Fruit fly (Drosophila melanogaster): Measurements from ENCODE around the gene CG43931.
A peak's percentile ranks its signal among the peaks of the same experiment; 100 is the strongest.

The CG43931 gene

dm6 chr3L:20920495-20920894, 23.1 kb downstream of the CG43931 start:
- TF ChIP-seq EcR (GFP tag; optimal IDR thresholded peaks at IDR 0.05) (no peak), CG8159 (tag; optimal IDR thresholded peaks at IDR 0.05) (no peak), CG32121 (GFP tag; IDR thresholded peaks at IDR 0.05) (no peak), CG17806 (tag; optimal IDR thresholded peaks at IDR 0.05) (no peak)

- no peak for TF ChIP-seq CG8301 (tag; optimal IDR thresholded peaks at IDR 0.05)
- no peak for TF ChIP-seq CG12605 (GFP tag; IDR thresholded peaks at IDR 0.05)
- no peak for TF ChIP-seq CG13204 (GFP tag; optimal IDR thresholded peaks at IDR 0.05)
- TF ChIP-seq Pif1A (GFP tag; optimal IDR thresholded peaks at IDR 0.05): no peak
- no peak for TF ChIP-seq CG10348 (GFP tag; IDR thresholded peaks at IDR 0.05)
- no peak for TF ChIP-seq D1 (tag; optimal IDR thresholded peaks at IDR 0.05)
- TF ChIP-seq CG17806 (tag; optimal IDR thresholded peaks at IDR 0.05): no peak
- TF ChIP-seq EcR (GFP tag; optimal IDR thresholded peaks at IDR 0.05): no peak
- no peak for TF ChIP-seq gl (tag; optimal IDR thresholded peaks at IDR 0.05)
- no peak for TF ChIP-seq CG8159 (tag; optimal IDR thresholded peaks at IDR 0.05)
- TF ChIP-seq Ets98B (GFP tag; IDR thresholded peaks at IDR 0.05): no peak
- no peak for TF ChIP-seq CG15710 (tag; optimal IDR thresholded peaks at IDR 0.05)
- no peak for TF ChIP-seq CG4496 (GFP tag; IDR thresholded peaks at IDR 0.05)
- TF ChIP-seq CG34367 (tag; optimal IDR thresholded peaks at IDR 0.05): no peak
- no peak for TF ChIP-seq fd96Ca (GFP tag; IDR thresholded peaks at IDR 0.05)
- TF ChIP-seq Pif1B (GFP tag; optimal IDR thresholded peaks at IDR 0.05): no peak
- TF ChIP-seq CG14655 (GFP tag; optimal IDR thresholded peaks at IDR 0.05): no peak
- no peak for TF ChIP-seq rn (GFP tag; IDR thresholded peaks at IDR 0.05)
- TF ChIP-seq Snoo (tag; optimal IDR thresholded peaks at IDR 0.05): no peak
Measured at dm6 chr3L:20921859-20922258, 24.5 kb downstream of the CG43931 start.

dm6 chr3L:20922279-20922830, 25.0 kb downstream of the CG43931 start:
- TF ChIP-seq EcR (GFP tag; optimal IDR thresholded peaks at IDR 0.05) (peak; percentile 78), CG12605 (GFP tag; IDR thresholded peaks at IDR 0.05) (no peak), CG13204 (GFP tag; optimal IDR thresholded peaks at IDR 0.05) (peak; percentile 2)

- TF ChIP-seq CG34367 (tag; optimal IDR thresholded peaks at IDR 0.05) (peak; percentile 86), CG8301 (tag; optimal IDR thresholded peaks at IDR 0.05) (peak; percentile 90), gl (tag; optimal IDR thresholded peaks at IDR 0.05) (peak; percentile 75), CG10348 (GFP tag; IDR thresholded peaks at IDR 0.05) (no peak), CG13204 (GFP tag; optimal IDR thresholded peaks at IDR 0.05) (peak; percentile 70), CG12605 (GFP tag; IDR thresholded peaks at IDR 0.05) (peak; percentile 60), Pif1A (GFP tag; optimal IDR thresholded peaks at IDR 0.05) (peak; percentile 83), Snoo (tag; optimal IDR thresholded peaks at IDR 0.05) (peak; percentile 14), CG17806 (tag; optimal IDR thresholded peaks at IDR 0.05) (peak; percentile 89), Ets98B (GFP tag; IDR thresholded peaks at IDR 0.05) (peak; percentile 81), CG32121 (GFP tag; IDR thresholded peaks at IDR 0.05) (peak; percentile 63), CG9948 (tag; optimal IDR thresholded peaks at IDR 0.05) (peak; percentile 90), fd96Ca (GFP tag; IDR thresholded peaks at IDR 0.05) (peak; percentile 82; the same call in 2 of the 3 replicates), CG8159 (tag; optimal IDR thresholded peaks at IDR 0.05) (peak; percentile 90), CG4496 (GFP tag; IDR thresholded peaks at IDR 0.05) (peak; percentile 84), rn (GFP tag; IDR thresholded peaks at IDR 0.05) (peak; percentile 72), D1 (tag; optimal IDR thresholded peaks at IDR 0.05) (peak; percentile 60), CG15710 (tag; optimal IDR thresholded peaks at IDR 0.05) (peak; percentile 87), Pif1B (GFP tag; optimal IDR thresholded peaks at IDR 0.05) (peak; percentile 81), CG14655 (GFP tag; optimal IDR thresholded peaks at IDR 0.05) (peak; percentile 93), EcR (GFP tag; optimal IDR thresholded peaks at IDR 0.05) (peak; percentile 29)
Measured at dm6 chr3L:20923030-20923591, 25.8 kb downstream of the CG43931 start.

dm6 chr3L:20927526-20927925, 30.2 kb downstream of the CG43931 start, which contains the start of gene CG10589:
Gene CG10589, plus strand, starts transcription at chr3L:20927826.
- TF ChIP-seq gl (tag; optimal IDR thresholded peaks at IDR 0.05): no peak
- TF ChIP-seq CG9948 (tag; optimal IDR thresholded peaks at IDR 0.05): no peak
- no peak for TF ChIP-seq CG12605 (GFP tag; IDR thresholded peaks at IDR 0.05)
- no peak for TF ChIP-seq CG13204 (GFP tag; optimal IDR thresholded peaks at IDR 0.05)
- TF ChIP-seq CG15710 (tag; optimal IDR thresholded peaks at IDR 0.05): no peak
- TF ChIP-seq Pif1A (GFP tag; optimal IDR thresholded peaks at IDR 0.05): no peak
- no peak for TF ChIP-seq CG4496 (GFP tag; IDR thresholded peaks at IDR 0.05)
- no peak for TF ChIP-seq Ets98B (GFP tag; IDR thresholded peaks at IDR 0.05)
- no peak for TF ChIP-seq Snoo (tag; optimal IDR thresholded peaks at IDR 0.05)
- no peak for TF ChIP-seq CG17806 (tag; optimal IDR thresholded peaks at IDR 0.05)
- no peak for TF ChIP-seq CG34367 (tag; optimal IDR thresholded peaks at IDR 0.05)
- no peak for TF ChIP-seq EcR (GFP tag; optimal IDR thresholded peaks at IDR 0.05)
- no peak for TF ChIP-seq Pif1B (GFP tag; optimal IDR thresholded peaks at IDR 0.05)
- no peak for TF ChIP-seq CG8301 (tag; optimal IDR thresholded peaks at IDR 0.05)

- no peak for TF ChIP-seq CG32121 (GFP tag; IDR thresholded peaks at IDR 0.05)
- TF ChIP-seq Ets98B (GFP tag; IDR thresholded peaks at IDR 0.05): no peak
- TF ChIP-seq EcR (GFP tag; optimal IDR thresholded peaks at IDR 0.05): no peak
- TF ChIP-seq CG10348 (GFP tag; IDR thresholded peaks at IDR 0.05): no peak
- TF ChIP-seq fd96Ca (GFP tag; IDR thresholded peaks at IDR 0.05): no peak
- no peak for TF ChIP-seq rn (GFP tag; IDR thresholded peaks at IDR 0.05)
- TF ChIP-seq CG8159 (tag; optimal IDR thresholded peaks at IDR 0.05): peak; percentile 51
- no peak for TF ChIP-seq D1 (tag; optimal IDR thresholded peaks at IDR 0.05)
- TF ChIP-seq Pif1A (GFP tag; optimal IDR thresholded peaks at IDR 0.05): no peak
- TF ChIP-seq CG14655 (GFP tag; optimal IDR thresholded peaks at IDR 0.05): peak; percentile 11
- TF ChIP-seq CG17806 (tag; optimal IDR thresholded peaks at IDR 0.05): no peak
- TF ChIP-seq CG15710 (tag; optimal IDR thresholded peaks at IDR 0.05): peak; percentile 36
- no peak for TF ChIP-seq CG13204 (GFP tag; optimal IDR thresholded peaks at IDR 0.05)
- TF ChIP-seq CG9948 (tag; optimal IDR thresholded peaks at IDR 0.05): no peak
- TF ChIP-seq CG4496 (GFP tag; IDR thresholded peaks at IDR 0.05): no peak
- TF ChIP-seq gl (tag; optimal IDR thresholded peaks at IDR 0.05): no peak
- no peak for TF ChIP-seq CG12605 (GFP tag; IDR thresholded peaks at IDR 0.05)
- TF ChIP-seq Pif1B (GFP tag; optimal IDR thresholded peaks at IDR 0.05): no peak
- TF ChIP-seq Snoo (tag; optimal IDR thresholded peaks at IDR 0.05): no peak
- TF ChIP-seq CG34367 (tag; optimal IDR thresholded peaks at IDR 0.05): peak; percentile 13
- TF ChIP-seq CG8301 (tag; optimal IDR thresholded peaks at IDR 0.05): peak; percentile 11
Measured at dm6 chr3L:20929418-20929817, 32.1 kb downstream of the CG43931 start.

Data from whole organism, pupa.